Fruit fly (Drosophila melanogaster) whole organism, pupa: ENCODE results near the gene CG5160.

Experiments used
- CG10348 ChIP-seq: fragments of 200-800 bp; sonication (Bioruptor generic); IDR thresholded peaks from 2 replicates; pipeline ENCODE4 v1.3.6; 2022; ENCODE audit warnings: missing biosample characterization, missing genetic modification characterization
- CG12605 ChIP-seq: fragments of 200-800 bp; sonication (Bioruptor generic); IDR thresholded peaks from 2 replicates; pipeline ENCODE4 v1.3.6; 2022; ENCODE audit warnings: missing biosample characterization, missing genetic modification characterization
- CG13204 ChIP-seq: fragments of 200-800 bp; sonication (Bioruptor generic); optimal IDR thresholded peaks from 2 replicates; lab custom pipeline; 2018; ENCODE audit warnings: missing biosample characterization, mild to moderate bottlenecking, missing genetic modification characterization, moderate library complexity
- CG14655 ChIP-seq: fragments of 200-800 bp; sonication (Bioruptor generic); optimal IDR thresholded peaks from 3 replicates; lab custom pipeline; 2017; ENCODE audit warnings: mild to moderate bottlenecking, missing biosample characterization, missing genetic modification reagents, missing genetic modification characterization
- CG15710 ChIP-seq: fragments of 200-800 bp; sonication (Bioruptor generic); optimal IDR thresholded peaks from 2 replicates; lab custom pipeline; 2018; ENCODE audit warnings: missing biosample characterization, mild to moderate bottlenecking, missing genetic modification characterization, moderate library complexity
- CG17806 ChIP-seq: fragments of 200-800 bp; sonication (Bioruptor generic); optimal IDR thresholded peaks from 2 replicates; lab custom pipeline; 2018; ENCODE audit warnings: missing biosample characterization, mild to moderate bottlenecking, missing genetic modification characterization, moderate library complexity
- CG32121 ChIP-seq: fragments of 200-800 bp; sonication (Bioruptor generic); IDR thresholded peaks from 2 replicates; pipeline ENCODE4 v1.3.6; 2022; ENCODE audit warnings: missing biosample characterization, missing genetic modification characterization
- CG34367 ChIP-seq: fragments of 200-800 bp; sonication (Bioruptor generic); optimal IDR thresholded peaks from 2 replicates; lab custom pipeline; 2018; ENCODE audit warnings: missing biosample characterization, mild to moderate bottlenecking, missing genetic modification characterization
- CG4496 ChIP-seq: fragments of 200-800 bp; sonication (Bioruptor generic); IDR thresholded peaks from 3 replicates; pipeline ENCODE4 v1.3.6; 2022; ENCODE audit warnings: missing biosample characterization, missing genetic modification characterization
- CG8159 ChIP-seq: fragments of 200-800 bp; sonication (Bioruptor generic); optimal IDR thresholded peaks from 3 replicates; lab custom pipeline; 2018; ENCODE audit warnings: missing biosample characterization, mild to moderate bottlenecking, missing genetic modification characterization, moderate library complexity
- CG8301 ChIP-seq: fragments of 200-800 bp; sonication (Bioruptor generic); optimal IDR thresholded peaks from 2 replicates; lab custom pipeline; 2018; ENCODE audit warnings: missing biosample characterization, mild to moderate bottlenecking, missing genetic modification characterization
- CG9948 ChIP-seq: fragments of 200-800 bp; sonication (Bioruptor generic); optimal IDR thresholded peaks from 2 replicates; lab custom pipeline; 2018; ENCODE audit warnings: missing biosample characterization, mild to moderate bottlenecking, missing genetic modification characterization, moderate library complexity
- D1 ChIP-seq: fragments of 200-800 bp; sonication (Bioruptor generic); optimal IDR thresholded peaks from 2 replicates; lab custom pipeline; 2018; ENCODE audit warnings: missing biosample characterization, mild to moderate bottlenecking, missing genetic modification characterization, moderate library complexity
- EcR ChIP-seq: fragments of 200-800 bp; sonication (Bioruptor generic); optimal IDR thresholded peaks from 3 replicates; lab custom pipeline; 2019; ENCODE audit warnings: missing biosample characterization, missing genetic modification characterization, mild to moderate bottlenecking, moderate library complexity, missing genetic modification reagents
- Ets98B ChIP-seq: fragments of 200-800 bp; sonication (Bioruptor generic); IDR thresholded peaks from 2 replicates; pipeline ENCODE4 v1.3.6; 2022; ENCODE audit warnings: missing biosample characterization, missing genetic modification characterization
- Pif1A ChIP-seq: fragments of 200-800 bp; sonication (Bioruptor generic); optimal IDR thresholded peaks from 3 replicates; lab custom pipeline; 2016; ENCODE audit warnings: missing biosample characterization, missing genetic modification characterization
- Pif1B ChIP-seq: fragments of 200-800 bp; sonication (Bioruptor generic); optimal IDR thresholded peaks from 3 replicates; lab custom pipeline; 2016; ENCODE audit warnings: missing biosample characterization, missing genetic modification characterization
- Snoo ChIP-seq: fragments of 200-800 bp; sonication (Bioruptor generic); optimal IDR thresholded peaks from 3 replicates; lab custom pipeline; 2017; ENCODE audit warnings: missing biosample characterization, mild to moderate bottlenecking, missing genetic modification characterization, inconsistent platforms
- fd96Ca ChIP-seq: fragments of 200-800 bp; sonication (Bioruptor generic); IDR thresholded peaks from 3 replicates; pipeline ENCODE4 v1.3.6; 2022; ENCODE audit warnings: missing biosample characterization, missing genetic modification characterization
- gl ChIP-seq: fragments of 200-800 bp; sonication (Bioruptor generic); optimal IDR thresholded peaks from 2 replicates; lab custom pipeline; 2018; ENCODE audit warnings: missing biosample characterization, mild to moderate bottlenecking, missing genetic modification characterization
- rn ChIP-seq: fragments of 200-800 bp; sonication (Bioruptor generic); IDR thresholded peaks from 2 replicates; pipeline ENCODE4 v1.3.6; 2022; ENCODE audit warnings: missing biosample characterization, missing genetic modification characterization

CG5160 gene

dm6 chr2L:7404923-7405322, 6.4 kb upstream of the CG5160 start, which contains the start of gene CG5177:
Gene CG5177 (plus strand): TSS chr2L:7405227.
- TF ChIP-seq CG34367 (tag; lab: Kevin White, UChicago) (no peak), EcR (GFP tag; lab: Kevin White, UChicago) (no peak), Pif1A (no peak)

- no peak for TF ChIP-seq CG14655 (GFP tag; lab: Kevin White, UChicago)
- no peak for TF ChIP-seq CG9948 (tag; lab: Kevin White, UChicago)
- no peak for TF ChIP-seq CG8301
- no peak for TF ChIP-seq CG12605 (GFP tag; lab: Robert Waterston, UW)
- TF ChIP-seq gl (tag; lab: Kevin White, UChicago), result no peak
- TF ChIP-seq Snoo (tag; lab: Kevin White, UChicago), result no peak
- TF ChIP-seq CG13204 (GFP tag; lab: Kevin White, UChicago), result no peak
- TF ChIP-seq CG4496, result no peak
- no peak for TF ChIP-seq fd96Ca (GFP tag; lab: Robert Waterston, UW)
- TF ChIP-seq D1, result no peak
- TF ChIP-seq CG34367 (tag; lab: Kevin White, UChicago), result no peak
- TF ChIP-seq CG17806 (tag; lab: Kevin White, UChicago), result no peak
Measured at dm6 chr2L:7401627-7402026, 3.1 kb upstream of the CG5160 start.

DNA sequence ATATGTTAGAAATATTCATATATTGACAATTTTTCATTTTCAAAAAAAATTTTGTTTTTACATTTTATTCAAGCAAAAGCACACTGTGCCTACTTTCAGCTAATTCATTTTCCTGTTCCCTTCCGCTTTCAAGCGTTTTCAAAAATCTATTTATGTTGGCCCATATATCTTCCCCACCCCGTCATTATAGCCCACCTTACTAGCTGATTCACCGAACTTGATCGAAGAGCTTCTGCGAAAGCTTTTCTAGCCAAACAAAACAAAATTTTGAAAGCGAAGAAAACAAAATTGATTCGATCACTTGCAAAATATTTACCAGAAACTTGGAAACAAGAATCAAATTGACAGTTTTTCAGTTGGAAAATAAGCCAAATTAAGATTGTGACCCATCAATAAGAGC, 2.5 kb upstream of the CG5160 start, which contains the start of gene CG5171:
Gene CG5171 (plus strand): TSS at position 311 of the 400 bp plus-strand sequence.
- TF ChIP-seq CG34367 (tag; lab: Kevin White, UChicago), result no peak
- TF ChIP-seq, all 21 proteins: peak for 0

DNA sequence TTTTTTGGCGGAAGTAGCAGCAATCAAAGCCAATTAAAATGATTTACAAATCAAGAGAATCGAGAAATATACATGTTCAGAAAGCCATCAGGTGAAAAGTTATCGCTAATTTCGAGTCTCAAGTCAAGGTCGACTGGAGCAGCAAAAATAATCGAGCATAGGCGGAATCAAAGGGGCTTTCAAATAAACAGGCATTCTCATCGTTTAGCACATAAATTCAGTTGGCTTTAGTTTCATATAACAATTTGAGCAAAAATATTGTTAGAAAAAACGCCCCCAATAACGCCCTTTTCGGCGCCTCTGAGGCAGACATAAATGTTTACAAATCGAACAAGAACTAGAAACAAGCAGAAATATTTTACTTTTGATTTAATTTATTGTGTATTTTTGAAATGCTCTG, 804 bp downstream of the CG5160 start:
- TF ChIP-seq CG15710 (tag; lab: Kevin White, UChicago), result no peak
- no peak for TF ChIP-seq CG8159 (tag; lab: Kevin White, UChicago)
- no peak for TF ChIP-seq Snoo (tag; lab: Kevin White, UChicago)
- TF ChIP-seq CG14655 (GFP tag; lab: Kevin White, UChicago), result no peak
- no peak for TF ChIP-seq CG34367 (tag; lab: Kevin White, UChicago)
- no peak for TF ChIP-seq Ets98B
- no peak for TF ChIP-seq CG32121 (GFP tag; lab: Robert Waterston, UW)
- TF ChIP-seq D1, result no peak
- no peak for TF ChIP-seq CG10348
- TF ChIP-seq CG8301, result no peak
- no peak for TF ChIP-seq CG9948 (tag; lab: Kevin White, UChicago)
- TF ChIP-seq rn (GFP tag; lab: Robert Waterston, UW), result no peak
- TF ChIP-seq fd96Ca (GFP tag; lab: Robert Waterston, UW), result no peak
- TF ChIP-seq CG13204 (GFP tag; lab: Kevin White, UChicago), result no peak
- no peak for TF ChIP-seq gl (tag; lab: Kevin White, UChicago)
- TF ChIP-seq Pif1B, result no peak

dm6 chr2L:7396962-7397361, 1.6 kb downstream of the CG5160 start:
- no peak; the same call in none of the 3 replicates for TF ChIP-seq fd96Ca (GFP tag; lab: Robert Waterston, UW)
- peak; percentile 76 for TF ChIP-seq CG15710 (tag; lab: Kevin White, UChicago)
- TF ChIP-seq Ets98B, result peak; percentile 83
- peak; percentile 65 for TF ChIP-seq gl (tag; lab: Kevin White, UChicago)
- peak; percentile 71 for TF ChIP-seq CG14655 (GFP tag; lab: Kevin White, UChicago)
- TF ChIP-seq rn (GFP tag; lab: Robert Waterston, UW), result peak; percentile 35; the same call in 1 of the 2 replicates
- no peak for TF ChIP-seq CG13204 (GFP tag; lab: Kevin White, UChicago)
- TF ChIP-seq CG8301, result peak; percentile 69
- TF ChIP-seq Pif1B, result peak; percentile 48
- TF ChIP-seq CG17806 (tag; lab: Kevin White, UChicago), result peak; percentile 79
- TF ChIP-seq CG12605 (GFP tag; lab: Robert Waterston, UW), result peak; percentile 39; the same call in 1 of the 2 replicates
- no peak for TF ChIP-seq D1
- peak; percentile 53 for TF ChIP-seq CG34367 (tag; lab: Kevin White, UChicago)
- peak; percentile 86 for TF ChIP-seq CG8159 (tag; lab: Kevin White, UChicago)
- TF ChIP-seq Snoo (tag; lab: Kevin White, UChicago), result peak; percentile 64
- TF ChIP-seq EcR (GFP tag; lab: Kevin White, UChicago), result no peak
- peak; percentile 90 for TF ChIP-seq CG4496
- peak; percentile 78 for TF ChIP-seq CG32121 (GFP tag; lab: Robert Waterston, UW)
- peak; percentile 79 for TF ChIP-seq Pif1A
- TF ChIP-seq CG9948 (tag; lab: Kevin White, UChicago), result peak; percentile 68
- TF ChIP-seq CG10348, result no peak

DNA sequence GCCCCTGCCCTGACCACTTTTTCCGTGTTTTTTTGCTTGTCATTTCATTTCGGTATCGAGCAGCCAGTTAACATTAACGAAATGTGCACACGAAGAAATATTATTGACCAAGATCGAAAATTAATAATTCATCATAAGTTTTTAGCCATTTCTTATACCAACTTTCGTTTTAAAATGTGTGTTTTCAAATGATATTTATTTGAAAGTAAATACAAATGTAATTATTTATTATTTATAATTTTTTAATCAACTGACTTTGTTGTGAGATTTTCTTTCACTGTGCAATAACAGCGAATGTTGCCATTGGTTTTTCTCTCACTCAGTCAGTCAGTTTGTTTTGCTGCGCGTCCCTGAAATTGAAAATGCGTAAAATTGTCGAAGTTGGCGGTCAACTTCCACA, 2.7 kb downstream of the CG5160 start:
- no peak for TF ChIP-seq Pif1B
- no peak for TF ChIP-seq Pif1A
- no peak for TF ChIP-seq EcR (GFP tag; lab: Kevin White, UChicago)
- TF ChIP-seq Ets98B, result 0 out of 2 replicates have a peak, but pooled peaks have one; percentile 6
- peak; percentile 25 for TF ChIP-seq CG17806 (tag; lab: Kevin White, UChicago)
- TF ChIP-seq Snoo (tag; lab: Kevin White, UChicago), result peak; percentile 37
- TF ChIP-seq CG8159 (tag; lab: Kevin White, UChicago), result peak; percentile 41
- peak; percentile 23 for TF ChIP-seq CG15710 (tag; lab: Kevin White, UChicago)
- no peak for TF ChIP-seq CG34367 (tag; lab: Kevin White, UChicago)
- TF ChIP-seq CG9948 (tag; lab: Kevin White, UChicago), result peak; percentile 10
- no peak for TF ChIP-seq CG8301
- no peak for TF ChIP-seq CG32121 (GFP tag; lab: Robert Waterston, UW)
